Fruit fly (Drosophila melanogaster): ENCODE measurements around the gene Pgant5.

Pgant5 gene

dm6 chr2L:5107626-5108272 lies 14.4 kb upstream of the Pgant5 start (continued):
- TF ChIP-seq CG8359 (GFP tag; optimal IDR thresholded peaks at IDR 0.05; ENCODE audit: borderline replicate concordance), result peak; percentile 74
- no peak for TF ChIP-seq Doc3 (GFP tag; IDR thresholded peaks at IDR 0.05; ENCODE audit: partially characterized antibody)
- TF ChIP-seq ems (GFP tag; optimal IDR thresholded peaks at IDR 0.05), result peak; percentile 97
- no peak for TF ChIP-seq CTCF (GFP tag; optimal IDR thresholded peaks at IDR 0.05)
- peak; percentile 72 for TF ChIP-seq trh (GFP tag; optimal IDR thresholded peaks at IDR 0.05)
- peak; percentile 99 for TF ChIP-seq pho (GFP tag; optimal IDR thresholded peaks at IDR 0.05)
- peak; percentile 95 for TF ChIP-seq az2 (GFP tag; optimal IDR thresholded peaks at IDR 0.05)
- peak; percentile 86 for TF ChIP-seq run (tag; optimal IDR thresholded peaks at IDR 0.05)
- no peak for TF ChIP-seq CG8478 (optimal IDR thresholded peaks at IDR 0.05)
- peak; percentile 97 for TF ChIP-seq CG14014 (GFP tag; IDR thresholded peaks at IDR 0.05)
- peak; percentile 53 for TF ChIP-seq corto (GFP tag; optimal IDR thresholded peaks at IDR 0.05)
- TF ChIP-seq BEAF-32 (GFP tag; optimal IDR thresholded peaks at IDR 0.05), result peak; percentile 11
- TF ChIP-seq Dref (GFP tag; IDR thresholded peaks at IDR 0.05), result no peak
- peak; percentile 93 for TF ChIP-seq Xrp1 (GFP tag; IDR thresholded peaks at IDR 0.05)
- peak; percentile 94 for TF ChIP-seq klu (GFP tag; IDR thresholded peaks at IDR 0.05)
- peak; percentile 99 for TF ChIP-seq fu2 (GFP tag; optimal IDR thresholded peaks at IDR 0.05)
- TF ChIP-seq cad (GFP tag; optimal IDR thresholded peaks at IDR 0.05), result no peak
- TF ChIP-seq Hsf (GFP tag; optimal IDR thresholded peaks at IDR 0.05), result peak; percentile 97
- peak; percentile 90 for TF ChIP-seq Optix (GFP tag; IDR thresholded peaks at IDR 0.05)
- TF ChIP-seq ATbp (GFP tag; optimal IDR thresholded peaks at IDR 0.05), result peak; percentile 96
- peak; percentile 86 for TF ChIP-seq Fer2 (tag; optimal IDR thresholded peaks at IDR 0.05)
- TF ChIP-seq CG2875 (GFP tag; optimal IDR thresholded peaks at IDR 0.05), result peak; percentile 86
- TF ChIP-seq CG12155 (GFP tag; optimal IDR thresholded peaks at IDR 0.05), result peak; percentile 96
- peak; percentile 75 for TF ChIP-seq CG6254 (GFP tag; optimal IDR thresholded peaks at IDR 0.05)
- peak; percentile 74 for TF ChIP-seq NC2α (GFP tag; optimal IDR thresholded peaks at IDR 0.05)
- TF ChIP-seq aop (GFP tag; IDR thresholded peaks at IDR 0.05), result peak; percentile 85
- TF ChIP-seq GATAe (GFP tag; conservative IDR thresholded peaks at IDR 0.05), result peak; percentile 92
- peak; percentile 21 for TF ChIP-seq TFAM (GFP tag; optimal IDR thresholded peaks at IDR 0.05)
- no peak for TF ChIP-seq CG7271 (tag; optimal IDR thresholded peaks at IDR 0.05)
- peak; percentile 87 for TF ChIP-seq CG5180 (GFP tag; optimal IDR thresholded peaks at IDR 0.05)
- peak in 1 of 2 experiments; percentile 78 for TF ChIP-seq Trl (optimal IDR thresholded peaks at IDR 0.05)
- TF ChIP-seq Trl (GFP tag; optimal IDR thresholded peaks at IDR 0.05), result peak; percentile 95
- TF ChIP-seq ERR (GFP tag; optimal IDR thresholded peaks at IDR 0.05), result peak; percentile 95
- peak; percentile 97 for TF ChIP-seq CG11456 (GFP tag; IDR thresholded peaks at IDR 0.05)
- no peak for TF ChIP-seq zf30C (GFP tag; optimal IDR thresholded peaks at IDR 0.05)
- TF ChIP-seq unpg (GFP tag; optimal IDR thresholded peaks at IDR 0.05), result peak; percentile 93
- TF ChIP-seq repo (GFP tag; optimal IDR thresholded peaks at IDR 0.05), result peak; percentile 93
- peak; percentile 87 for TF ChIP-seq zfh1 (GFP tag; IDR thresholded peaks at IDR 0.05)
- TF ChIP-seq HLH3B (GFP tag; IDR thresholded peaks at IDR 0.05), result peak; percentile 92
- TF ChIP-seq Dip3 (GFP tag; optimal IDR thresholded peaks at IDR 0.05), result peak; percentile 99
- TF ChIP-seq Dfd (GFP tag; optimal IDR thresholded peaks at IDR 0.05), result no peak
- no peak for TF ChIP-seq hth (optimal IDR thresholded peaks at IDR 0.05)
- TF ChIP-seq peb (GFP tag; IDR thresholded peaks at IDR 0.05), result peak; percentile 79
- peak; percentile 98 for TF ChIP-seq CG13624 (GFP tag; optimal IDR thresholded peaks at IDR 0.05)
- peak; percentile 95 for TF ChIP-seq Mrtf (GFP tag; IDR thresholded peaks at IDR 0.05)
- peak; percentile 90 for TF ChIP-seq CG11398 (GFP tag; optimal IDR thresholded peaks at IDR 0.05)
- TF ChIP-seq CG13424 (tag; optimal IDR thresholded peaks at IDR 0.05), result peak; percentile 97
- peak; percentile 91 for TF ChIP-seq CG32772 (GFP tag; IDR thresholded peaks at IDR 0.05)
- TF ChIP-seq Dbx (GFP tag; IDR thresholded peaks at IDR 0.05), result peak; percentile 96
- peak; percentile 13 for TF ChIP-seq kni (GFP tag; optimal IDR thresholded peaks at IDR 0.05)
- peak; percentile 59; the same call in 1 of the 2 replicates for TF ChIP-seq CkIIα-i1 (GFP tag; IDR thresholded peaks at IDR 0.05)
- TF ChIP-seq sens (GFP tag), result peak; percentile 99
